Worm (Caenorhabditis elegans) whole organism, L3 larva: ENCODE results near the gene pptr-2.

Source experiments
- fkh-10 ChIP-seq: sonication (generic microtip); optimal IDR thresholded peaks from 2 replicates; lab custom pipeline; 2017; ENCODE audit warnings: missing biosample characterization, missing genetic modification reagents, missing genetic modification characterization
- nhr-237 ChIP-seq: fragments of 150-350 bp; optimal IDR thresholded peaks from 2 replicates; lab custom pipeline; 2014; ENCODE audit warnings: missing biosample characterization, missing genetic modification characterization
- pqm-1 ChIP-seq: fragments of 150-350 bp; optimal IDR thresholded peaks from 2 replicates; lab custom pipeline; 2017; ENCODE audit warnings: missing biosample characterization, missing genetic modification characterization, inconsistent platforms
- skn-1 ChIP-seq: fragments of 150-350 bp; optimal IDR thresholded peaks from 2 replicates; lab custom pipeline; 2014; ENCODE audit warnings: missing biosample characterization, missing genetic modification characterization
- unc-62 ChIP-seq: fragments of 150-350 bp; sonication (generic microtip); optimal IDR thresholded peaks from 4 replicates; lab custom pipeline; 2014; ENCODE audit warnings: missing biosample characterization, missing genetic modification reagents, missing genetic modification characterization

ce11 chrV:11075209-11076027 is 40.7 kb upstream of the pptr-2 start:
- no peak for TF ChIP-seq skn-1
- no peak for TF ChIP-seq nhr-237 (tag; lab: Kevin White, UChicago)
- no peak for TF ChIP-seq pqm-1 (tag; lab: Kevin White, UChicago)
- no peak for TF ChIP-seq fkh-10
- no peak for TF ChIP-seq unc-62 (GFP tag; lab: Kevin White, UChicago)
